Worm (Caenorhabditis elegans) whole organism, L4/young adult: ENCODE results near the gene C16D9.3.

Source experiments
- W03F9.2 ChIP-seq: fragments of 150-350 bp; optimal IDR thresholded peaks from 2 replicates; lab custom pipeline; 2014; ENCODE audit warnings: missing biosample characterization, missing genetic modification characterization
- him-1 ChIP-seq: sonication (generic microtip); optimal IDR thresholded peaks from 2 replicates; lab custom pipeline; 2016; ENCODE audit warnings: missing genotype, missing genetic modification reagents, missing genetic modification characterization, missing compliant biosample characterization

DNA sequence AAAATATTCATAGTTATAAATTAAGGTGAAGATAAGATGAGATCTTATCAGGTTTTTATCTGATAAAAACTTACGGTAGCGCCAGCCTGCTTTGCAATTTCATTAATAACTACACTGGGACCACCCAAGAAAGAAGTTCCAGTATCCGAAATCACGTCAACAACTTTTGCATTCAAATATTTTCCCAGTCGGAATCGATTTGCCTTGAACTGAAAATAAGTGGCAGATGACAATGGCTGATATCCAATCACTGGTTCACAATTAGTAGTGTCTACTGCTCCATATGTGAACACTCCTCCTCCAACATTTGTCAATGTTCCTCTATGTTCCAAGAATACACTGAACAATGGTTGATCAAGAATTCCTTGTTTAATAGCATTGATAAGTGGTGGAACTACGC is 26.4 kb upstream of the C16D9.3 start, which contains the start of gene F21F8.5:
- no peak for TF ChIP-seq him-1 (tag; lab: Kevin White, UChicago)
- TF ChIP-seq W03F9.2 (tag; lab: Kevin White, UChicago) = no peak
